Worm (Caenorhabditis elegans) whole organism, L1 larva: ENCODE measurements around the gene chdh-1.

Experiments
- C04F5.9 ChIP-seq: sonication (generic microtip); optimal IDR thresholded peaks from 2 replicates; lab custom pipeline; 2016; ENCODE audit warnings: missing genetic modification characterization, missing compliant biosample characterization
- F16B12.6 ChIP-seq: fragments of 150-350 bp; optimal IDR thresholded peaks from 2 replicates; lab custom pipeline; 2014; ENCODE audit warnings: missing biosample characterization, missing genetic modification characterization
- Y116A8C.19 ChIP-seq: sonication (generic microtip); optimal IDR thresholded peaks from 2 replicates; lab custom pipeline; 2016; ENCODE audit warnings: missing compliant biosample characterization, missing genetic modification characterization, borderline replicate concordance
- alr-1 ChIP-seq: fragments of 200-800 bp; sonication (Bioruptor generic); optimal IDR thresholded peaks from 2 replicates; lab custom pipeline; 2018; ENCODE audit warnings: borderline replicate concordance, mild to moderate bottlenecking, missing genetic modification characterization, missing compliant biosample characterization
- ama-1 ChIP-seq: fragments of 150-350 bp; optimal IDR thresholded peaks from 2 replicates; lab custom pipeline; 2014
- blmp-1 ChIP-seq: fragments of 150-350 bp; optimal IDR thresholded peaks from 2 replicates; lab custom pipeline; 2014; ENCODE audit warnings: missing biosample characterization, missing genetic modification characterization
- ceh-90 ChIP-seq: sonication (generic microtip); optimal IDR thresholded peaks from 2 replicates; lab custom pipeline; 2016; ENCODE audit warnings: missing genetic modification characterization, missing compliant biosample characterization
- ces-1 ChIP-seq: fragments of 150-350 bp; optimal IDR thresholded peaks from 2 replicates; lab custom pipeline; 2014; ENCODE audit warnings: missing biosample characterization, missing genetic modification reagents, missing genetic modification characterization
- dpl-1 ChIP-seq, 3 experiments: fragments of 150-350 bp in 2 of 3; sonication (generic microtip) in 1 of 3; optimal IDR thresholded peaks; 2 replicates each; lab custom pipeline; 2014 to 2017; ENCODE audit warnings: missing biosample characterization in 3 of 3, missing genetic modification characterization in 3 of 3, missing genetic modification reagents in 3 of 3
- dsc-1 ChIP-seq: sonication (generic microtip); optimal IDR thresholded peaks from 2 replicates; lab custom pipeline; 2016; ENCODE audit warnings: mild to moderate bottlenecking, missing genetic modification characterization, missing compliant biosample characterization
- efl-1 ChIP-seq, 4 experiments: fragments of 150-350 bp; optimal IDR thresholded peaks in 3 of 4; peaks in 1 of 4; 1 replicate in 1 of 4; 2 replicates in 3 of 4; lab custom pipeline; 2014; ENCODE audit warnings: missing biosample characterization in 2 of 4, missing genetic modification characterization in 2 of 4, missing genetic modification reagents in 2 of 4
- efl-3 ChIP-seq: fragments of 200-800 bp; sonication (Bioruptor generic); optimal IDR thresholded peaks from 2 replicates; lab custom pipeline; 2018; ENCODE audit warnings: mild to moderate bottlenecking, missing genetic modification characterization, missing compliant biosample characterization
- egl-13 ChIP-seq: sonication (generic microtip); optimal IDR thresholded peaks from 2 replicates; lab custom pipeline; 2016; ENCODE audit warnings: missing genotype, missing genetic modification reagents, missing genetic modification characterization, missing compliant biosample characterization
- elt-2 ChIP-seq: sonication (generic microtip); optimal IDR thresholded peaks from 2 replicates; lab custom pipeline; 2016; ENCODE audit warnings: missing genetic modification characterization, mild to moderate bottlenecking, inconsistent platforms, missing compliant biosample characterization, missing genetic modification reagents
- ets-5 ChIP-seq: fragments of 200-800 bp; sonication (Bioruptor generic); IDR thresholded peaks from 2 replicates; pipeline ENCODE4 v1.3.6; 2022; ENCODE audit warnings: missing genetic modification characterization, missing compliant biosample characterization
- fkh-10 ChIP-seq: sonication (generic microtip); optimal IDR thresholded peaks from 2 replicates; lab custom pipeline; 2017; ENCODE audit warnings: missing biosample characterization, missing genetic modification reagents, missing genetic modification characterization
- fos-1 ChIP-seq: fragments of 150-350 bp; optimal IDR thresholded peaks from 2 replicates; lab custom pipeline; 2014; ENCODE audit warnings: missing biosample characterization, missing genetic modification characterization
- grh-1 ChIP-seq: fragments of 200-800 bp; sonication (Bioruptor generic); IDR thresholded peaks from 2 replicates; pipeline ENCODE4 v1.3.6; 2022; ENCODE audit warnings: missing genetic modification reagents, missing genetic modification characterization, missing compliant biosample characterization
- hpl-2 ChIP-seq: fragments of 150-350 bp; optimal IDR thresholded peaks from 2 replicates; lab custom pipeline; 2014; ENCODE audit warnings: missing biosample characterization, missing genetic modification reagents, missing genetic modification characterization
- isw-1 ChIP-seq: fragments of 200-800 bp; sonication (Bioruptor generic); IDR thresholded peaks from 2 replicates; pipeline ENCODE4 v1.3.6; 2022; ENCODE audit warnings: missing genetic modification characterization, missing compliant biosample characterization
- lin-15B ChIP-seq: fragments of 150-350 bp; sonication (generic microtip); optimal IDR thresholded peaks from 3 replicates; lab custom pipeline; 2014; ENCODE audit warnings: missing biosample characterization, missing genetic modification characterization
- lin-35 ChIP-seq, 2 experiments: fragments of 150-350 bp; optimal IDR thresholded peaks; 2 replicates each; lab custom pipeline; 2014; ENCODE audit warnings: missing biosample characterization in 2 of 2, missing genetic modification characterization in 2 of 2, missing genetic modification reagents in 2 of 2
- lin-39 ChIP-seq: fragments of 150-350 bp; optimal IDR thresholded peaks from 2 replicates; lab custom pipeline; 2014; ENCODE audit warnings: missing biosample characterization, missing genetic modification reagents, missing genetic modification characterization
- lir-3 ChIP-seq: sonication (generic microtip); optimal IDR thresholded peaks from 2 replicates; lab custom pipeline; 2016; ENCODE audit warnings: mild to moderate bottlenecking, missing genetic modification characterization, moderate library complexity, missing compliant biosample characterization; ENCODE audit not compliant: poor library complexity
- lsy-2 ChIP-seq, 2 experiments: fragments of 150-350 bp; optimal IDR thresholded peaks; 2 replicates each; lab custom pipeline; 2014; ENCODE audit warnings: missing biosample characterization in 2 of 2, missing genetic modification characterization in 2 of 2
- mef-2 ChIP-seq: fragments of 150-350 bp; optimal IDR thresholded peaks from 2 replicates; lab custom pipeline; 2014; ENCODE audit warnings: missing biosample characterization, missing genetic modification characterization
- mep-1 ChIP-seq: fragments of 150-350 bp; optimal IDR thresholded peaks from 2 replicates; lab custom pipeline; 2014; ENCODE audit warnings: missing biosample characterization, missing genetic modification characterization
- nhr-12 ChIP-seq: sonication (generic microtip); optimal IDR thresholded peaks from 2 replicates; lab custom pipeline; 2017; ENCODE audit warnings: missing biosample characterization, missing genetic modification characterization
- nhr-20 ChIP-seq: sonication (generic microtip); optimal IDR thresholded peaks from 2 replicates; lab custom pipeline; 2016; ENCODE audit warnings: mild to moderate bottlenecking, missing genetic modification characterization, missing compliant biosample characterization
- nhr-237 ChIP-seq: fragments of 150-350 bp; optimal IDR thresholded peaks from 2 replicates; lab custom pipeline; 2014; ENCODE audit warnings: missing biosample characterization, missing genetic modification characterization
- nhr-76 ChIP-seq: sonication (generic microtip); optimal IDR thresholded peaks from 2 replicates; lab custom pipeline; 2017; ENCODE audit warnings: missing biosample characterization, missing genetic modification characterization
- nhr-77 ChIP-seq: fragments of 150-350 bp; optimal IDR thresholded peaks from 2 replicates; lab custom pipeline; 2014; ENCODE audit warnings: missing biosample characterization, missing genetic modification characterization
- nhr-85 ChIP-seq: sonication (generic microtip); peaks from one replicate; lab custom pipeline; 2016; ENCODE audit warnings: missing genetic modification characterization, inconsistent platforms, missing compliant biosample characterization
- nhr-90 ChIP-seq: sonication (generic microtip); optimal IDR thresholded peaks from 2 replicates; lab custom pipeline; 2016; ENCODE audit warnings: mild to moderate bottlenecking, missing genetic modification characterization, missing compliant biosample characterization; ENCODE audit not compliant: poor library complexity
- pax-3 ChIP-seq: fragments of 200-800 bp; sonication (Bioruptor generic); optimal IDR thresholded peaks from 2 replicates; lab custom pipeline; 2018; ENCODE audit warnings: mild to moderate bottlenecking, missing genetic modification characterization, moderate library complexity, missing compliant biosample characterization
- pqm-1 ChIP-seq: sonication (generic microtip); optimal IDR thresholded peaks from 3 replicates; lab custom pipeline; 2017; ENCODE audit warnings: missing biosample characterization, missing genetic modification characterization
- rnt-1 ChIP-seq: sonication (generic microtip); optimal IDR thresholded peaks from 2 replicates; lab custom pipeline; 2016; ENCODE audit warnings: mild to moderate bottlenecking, missing genetic modification characterization, moderate library complexity, missing compliant biosample characterization
- snpc-4 ChIP-seq: fragments of 150-350 bp; optimal IDR thresholded peaks from 2 replicates; lab custom pipeline; 2014; ENCODE audit warnings: missing biosample characterization, missing genetic modification characterization
- snu-23 ChIP-seq: sonication (generic microtip); optimal IDR thresholded peaks from 2 replicates; lab custom pipeline; 2016; ENCODE audit warnings: missing genetic modification characterization, missing compliant biosample characterization
- swsn-7 ChIP-seq: sonication (generic microtip); optimal IDR thresholded peaks from 2 replicates; lab custom pipeline; 2016; ENCODE audit warnings: missing genetic modification characterization, missing compliant biosample characterization
- tbx-2 ChIP-seq: sonication (generic microtip); optimal IDR thresholded peaks from 2 replicates; lab custom pipeline; 2016; ENCODE audit warnings: missing genetic modification characterization, missing compliant biosample characterization
- unc-62 ChIP-seq: fragments of 150-350 bp; optimal IDR thresholded peaks from 2 replicates; lab custom pipeline; 2014; ENCODE audit warnings: missing biosample characterization, missing genetic modification reagents, missing genetic modification characterization
- unc-86 ChIP-seq: sonication (generic microtip); optimal IDR thresholded peaks from 2 replicates; lab custom pipeline; 2016; ENCODE audit warnings: missing genetic modification characterization, missing compliant biosample characterization

The chdh-1 gene

DNA sequence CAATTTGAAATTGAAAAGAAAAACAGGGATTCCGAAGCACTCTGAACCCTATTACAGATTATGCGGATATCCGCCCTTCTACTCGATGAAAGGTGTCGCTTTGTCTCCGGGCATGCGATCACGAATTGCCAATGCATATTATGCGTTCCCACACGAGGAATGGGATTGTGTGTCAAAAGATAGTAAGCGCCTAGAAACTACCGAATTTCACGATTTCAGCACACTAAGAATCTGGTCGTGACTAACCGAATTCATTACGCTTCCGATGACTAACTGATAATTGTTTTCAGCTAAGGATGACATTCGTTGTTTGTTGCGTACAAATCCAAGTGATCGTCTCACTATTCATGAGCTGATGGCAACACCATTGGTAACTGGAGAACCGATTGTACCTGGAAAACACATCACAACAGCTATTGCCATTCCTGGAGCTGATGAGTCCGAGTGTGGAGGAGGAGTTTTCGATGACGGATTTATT lies 47.6 kb upstream of the chdh-1 start:
- no peak for TF ChIP-seq alr-1
- no peak for TF ChIP-seq nhr-237 (tag; lab: Kevin White, UChicago)
- TF ChIP-seq pax-3 (tag; lab: Kevin White, UChicago), result no peak
- TF ChIP-seq ets-5 (GFP tag; lab: Robert Waterston, UW), result no peak
- TF ChIP-seq snu-23 (GFP tag; lab: Kevin White, UChicago), result peak; percentile 11
- no peak for TF ChIP-seq unc-86

- TF ChIP-seq unc-62 (GFP tag; lab: Kevin White, UChicago) (no peak), blmp-1 (tag; lab: Kevin White, UChicago) (no peak), C04F5.9 (peak; percentile 15), efl-3 (GFP tag; lab: Kevin White, UChicago) (no peak), nhr-85 (peak; percentile 47), swsn-7 (tag; lab: Kevin White, UChicago) (no peak), lin-39 (tag; lab: Kevin White, UChicago) (no peak), isw-1 (GFP tag; lab: Robert Waterston, UW) (no peak), ama-1 (peak; percentile 34), ceh-90 (tag; lab: Kevin White, UChicago) (no peak), lir-3 (tag; lab: Kevin White, UChicago) (peak; percentile 23), dpl-1 (GFP tag; optimal IDR thresholded peaks at IDR 0.05; lab: Kevin White, UChicago) (no peak), mef-2 (tag; lab: Kevin White, UChicago) (no peak), rnt-1 (tag; lab: Kevin White, UChicago) (peak; percentile 23), ces-1 (GFP tag; lab: Kevin White, UChicago) (no peak), lsy-2 (tag; optimal IDR thresholded peaks at IDR 0.05; lab: Kevin White, UChicago) (no peak), elt-2 (tag; lab: Kevin White, UChicago) (peak; percentile 39), efl-1 (optimal IDR thresholded peaks at IDR 0.05; lab: Kevin White, UChicago) (no peak), efl-1 (GFP tag; optimal IDR thresholded peaks at IDR 0.05 in 1 of 2; lab: Kevin White, UChicago) (peak in 1 of 2 experiments; percentile 15)
- TF ChIP-seq, all 84 proteins: peak for 7
These were observed 46.9 kb upstream of the chdh-1 start for ce11 chrII:8745449-8746297.

DNA sequence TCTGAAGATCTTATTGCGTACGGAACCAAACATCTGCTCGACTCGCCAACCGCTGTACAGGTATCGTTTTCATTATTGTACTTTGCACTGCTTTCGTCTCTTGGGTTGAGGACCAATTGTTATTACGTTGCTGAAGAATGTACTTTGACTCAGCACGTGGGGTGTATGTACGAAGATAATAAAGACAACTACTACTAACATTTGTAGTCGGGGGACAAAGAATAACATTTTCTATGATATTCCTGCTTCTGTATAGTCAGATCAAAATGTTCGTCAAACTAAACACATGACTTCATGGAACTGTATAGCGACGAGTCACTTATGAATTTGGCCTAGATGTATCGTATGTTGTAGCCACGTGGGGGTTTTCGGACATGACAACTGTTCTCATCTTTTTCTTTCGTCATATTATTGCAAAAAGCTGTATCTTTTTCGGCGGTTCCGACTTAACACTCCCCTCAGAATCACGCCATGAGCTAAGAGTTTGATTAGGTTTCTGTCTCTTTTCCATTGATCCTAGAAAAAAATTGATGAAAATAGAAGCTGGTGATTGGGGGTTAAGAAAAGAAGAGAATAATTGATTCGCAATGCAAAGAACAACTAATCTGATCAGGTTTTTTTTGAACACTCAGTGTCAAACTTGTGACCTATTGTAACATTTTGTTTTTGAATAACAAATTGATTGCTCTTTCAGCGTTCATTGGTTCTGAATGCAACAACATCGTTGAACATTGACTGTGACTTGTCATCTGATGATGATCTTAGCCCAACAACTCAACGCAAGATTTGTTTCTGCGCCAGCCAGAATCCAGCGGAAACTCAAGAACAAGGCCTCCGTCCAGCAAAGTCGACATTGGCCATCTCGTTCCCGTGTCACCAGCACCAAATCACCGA lies 46.1 kb upstream of the chdh-1 start:
- TF ChIP-seq unc-62 (GFP tag; lab: Kevin White, UChicago), result no peak
- TF ChIP-seq fkh-10, result no peak
- TF ChIP-seq nhr-77 (tag; lab: Kevin White, UChicago), result no peak
- TF ChIP-seq pqm-1 (tag; lab: Kevin White, UChicago), result no peak
- TF ChIP-seq F16B12.6 (tag; lab: Kevin White, UChicago), result no peak
- TF ChIP-seq nhr-76 (tag; lab: Kevin White, UChicago), result no peak
- TF ChIP-seq dsc-1 (tag; lab: Kevin White, UChicago), result no peak
- TF ChIP-seq mep-1, result peak; percentile 1
- TF ChIP-seq tbx-2 (tag; lab: Kevin White, UChicago), result no peak
- TF ChIP-seq nhr-20, result peak; percentile 42
- no peak for TF ChIP-seq lin-39 (tag; lab: Kevin White, UChicago)
- no peak for TF ChIP-seq hpl-2 (GFP tag; lab: Kevin White, UChicago)
- no peak for TF ChIP-seq nhr-12 (tag; lab: Kevin White, UChicago)
- TF ChIP-seq Y116A8C.19 (tag; lab: Kevin White, UChicago), result no peak
- peak; percentile 31 for TF ChIP-seq lir-3 (tag; lab: Kevin White, UChicago)
- TF ChIP-seq lin-35 (GFP tag; optimal IDR thresholded peaks at IDR 0.05; lab: Kevin White, UChicago), result peak in 1 of 2 experiments; percentile 55
- no peak for TF ChIP-seq nhr-237 (tag; lab: Kevin White, UChicago)
- TF ChIP-seq nhr-90, result peak; percentile 35
- TF ChIP-seq nhr-85, result peak; percentile 79
- no peak for TF ChIP-seq fos-1
- no peak for TF ChIP-seq snpc-4 (tag; lab: Kevin White, UChicago)
- 0 out of 2 replicates have a peak, but pooled peaks have one; percentile 24 for TF ChIP-seq grh-1 (GFP tag; lab: Robert Waterston, UW)
- TF ChIP-seq efl-1 (optimal IDR thresholded peaks at IDR 0.05; lab: Kevin White, UChicago), result no peak
- peak in 1 of 2 experiments; percentile 91 for TF ChIP-seq efl-1 (GFP tag; optimal IDR thresholded peaks at IDR 0.05 in 1 of 2; lab: Kevin White, UChicago)
- TF ChIP-seq swsn-7 (tag; lab: Kevin White, UChicago), result no peak
- TF ChIP-seq snu-23 (GFP tag; lab: Kevin White, UChicago), result peak; percentile 19
- TF ChIP-seq egl-13 (tag; lab: Kevin White, UChicago), result no peak
- TF ChIP-seq ets-5 (GFP tag; lab: Robert Waterston, UW), result no peak
- TF ChIP-seq lin-15B, result no peak
- no peak for TF ChIP-seq ceh-90 (tag; lab: Kevin White, UChicago)
